Fruit fly (Drosophila melanogaster) Kc167 (cell line): ENCODE measurements around the gene firl.

Source experiments
- Myc ChIP-seq: fragments of >200 bp; optimal IDR thresholded peaks from 2 replicates; lab custom pipeline; 2017; ENCODE audit warnings: missing external identifiers
- Sin3A ChIP-seq: fragments of >200 bp; optimal IDR thresholded peaks from 2 replicates; lab custom pipeline; 2018; ENCODE audit warnings: missing external identifiers
- h ChIP-seq: fragments of >200 bp; optimal IDR thresholded peaks from 3 replicates; lab custom pipeline; 2018; ENCODE audit warnings: missing external identifiers
- insv ChIP-seq: fragments of >200 bp; optimal IDR thresholded peaks from 3 replicates; lab custom pipeline; 2018; ENCODE audit warnings: missing external identifiers
- psq ChIP-seq: fragments of >200 bp; optimal IDR thresholded peaks from 2 replicates; lab custom pipeline; 2017; ENCODE audit warnings: missing external identifiers
- ttk ChIP-seq: sonication (Bioruptor generic); optimal IDR thresholded peaks from 2 replicates; lab custom pipeline; 2017; ENCODE audit warnings: missing external identifiers

The firl gene

dm6 chr2L:12066617-12067251, at the start of gene firl:
Gene firl (minus strand): TSS chr2L:12066775.
- no peak for TF ChIP-seq psq (lab: Kevin White, UChicago)

- TF ChIP-seq Myc (no peak), Sin3A (no peak), h (no peak)
These were observed 49.2 kb upstream of the firl start for dm6 chr2L:12115809-12116208.

dm6 chr2L:12114159-12114558, 47.6 kb upstream of the firl start, which contains the start of gene CG17211:
Gene CG17211 (plus strand): TSS chr2L:12114360.
- TF ChIP-seq Sin3A (no peak), ttk (no peak), insv (lab: Kevin White, UChicago) (no peak), Myc (no peak), psq (lab: Kevin White, UChicago) (no peak), h (no peak)

dm6 chr2L:12112943-12113557, 46.5 kb upstream of the firl start:
- TF ChIP-seq ttk = no peak
- no peak for TF ChIP-seq Sin3A
- TF ChIP-seq insv (lab: Kevin White, UChicago) = no peak
- no peak for TF ChIP-seq psq (lab: Kevin White, UChicago)
- no peak for TF ChIP-seq Myc
- no peak for TF ChIP-seq h

- TF ChIP-seq insv (lab: Kevin White, UChicago) (no peak), Myc (no peak), Sin3A (no peak), psq (lab: Kevin White, UChicago) (no peak), h (no peak), ttk (no peak)
These were observed 44.2 kb upstream of the firl start, which contains the start of gene Phae2 for dm6 chr2L:12110810-12111209. Gene Phae2 (plus strand): TSS chr2L:12111110.

dm6 chr2L:12108779-12109564, 42.4 kb upstream of the firl start, which contains the start of the genes Rab6 and Phae1:
Gene Rab6 (minus strand): TSS chr2L:12109116.
Gene Phae1 (plus strand): TSS chr2L:12109417.
- TF ChIP-seq Sin3A = no peak
- TF ChIP-seq ttk = no peak
- no peak for TF ChIP-seq psq (lab: Kevin White, UChicago)
- TF ChIP-seq h = no peak
- TF ChIP-seq Myc = no peak
- TF ChIP-seq insv (lab: Kevin White, UChicago) = no peak

- TF ChIP-seq insv (lab: Kevin White, UChicago) (no peak), h (no peak), ttk (no peak), psq (lab: Kevin White, UChicago) (no peak), Myc (no peak), Sin3A (no peak)
These were observed 40.5 kb upstream of the firl start for dm6 chr2L:12107087-12107486.

dm6 chr2L:12103231-12104210, 36.9 kb upstream of the firl start, which contains the start of the genes Patsas and ThrRS:
Gene Patsas (minus strand): TSS chr2L:12103285.
Gene ThrRS (plus strand): TSS chr2L:12103751.
- TF ChIP-seq insv (lab: Kevin White, UChicago) (no peak), Myc (no peak)

- no peak for TF ChIP-seq h
- TF ChIP-seq insv (lab: Kevin White, UChicago) = no peak
- TF ChIP-seq Sin3A = no peak
- no peak for TF ChIP-seq psq (lab: Kevin White, UChicago)
- TF ChIP-seq ttk = no peak
- no peak for TF ChIP-seq Myc
These were observed 31.1 kb upstream of the firl start, which contains the start of gene Ced-12 for dm6 chr2L:12097698-12098097. Gene Ced-12 (plus strand): TSS chr2L:12097838.

- no peak for TF ChIP-seq insv (lab: Kevin White, UChicago)
- TF ChIP-seq psq (lab: Kevin White, UChicago) = no peak
- no peak for TF ChIP-seq ttk
- no peak for TF ChIP-seq Myc
- no peak for TF ChIP-seq h
- TF ChIP-seq Sin3A = no peak
These were observed 29.8 kb upstream of the firl start, which contains the start of the genes CG6712 and Mt2 for dm6 chr2L:12096396-12096813. Gene CG6712 (minus strand): TSS chr2L:12096511. Gene Mt2 (plus strand): TSS chr2L:12096525.

- TF ChIP-seq insv (lab: Kevin White, UChicago) = no peak
- no peak for TF ChIP-seq h
- TF ChIP-seq psq (lab: Kevin White, UChicago) = no peak
- TF ChIP-seq Myc = no peak
- TF ChIP-seq ttk = no peak
- TF ChIP-seq Sin3A = no peak
These were observed 27.1 kb upstream of the firl start for dm6 chr2L:12093652-12094051.

dm6 chr2L:12092719-12093118, 26.1 kb upstream of the firl start:
- TF ChIP-seq Myc (no peak), psq (lab: Kevin White, UChicago) (no peak)
